Worm (Caenorhabditis elegans) whole organism, mixed stage, embryonic: ENCODE measurements around the gene rpt-2.

ENCODE experiments used
- bed-3 ChIP-seq: fragments of 200-800 bp; sonication (Bioruptor generic); optimal IDR thresholded peaks from 3 replicates; lab custom pipeline; 2018; ENCODE audit warnings: mild to moderate bottlenecking, missing genetic modification characterization, moderate library complexity, missing compliant biosample characterization
- blmp-1 ChIP-seq: fragments of 150-350 bp; optimal IDR thresholded peaks from 2 replicates; lab custom pipeline; 2014; ENCODE audit warnings: missing biosample characterization, missing genetic modification characterization
- drap-1 ChIP-seq: fragments of 200-800 bp; sonication (Bioruptor generic); optimal IDR thresholded peaks from 3 replicates; lab custom pipeline; 2018; ENCODE audit warnings: mild to moderate bottlenecking, missing genetic modification characterization, missing compliant biosample characterization
- elt-1 ChIP-seq: sonication (generic microtip); optimal IDR thresholded peaks from 2 replicates; lab custom pipeline; 2017; ENCODE audit warnings: missing genetic modification characterization, mild to moderate bottlenecking, missing compliant biosample characterization, antibody characterized with exemption, moderate library complexity, borderline replicate concordance; ENCODE audit not compliant: insufficient read depth
- elt-3 ChIP-seq: fragments of 150-350 bp; optimal IDR thresholded peaks from 2 replicates; lab custom pipeline; 2014; ENCODE audit warnings: missing biosample characterization, missing genetic modification characterization
- flh-1 ChIP-seq: fragments of 200-800 bp; sonication (Bioruptor generic); optimal IDR thresholded peaks from 2 replicates; lab custom pipeline; 2018; ENCODE audit warnings: mild to moderate bottlenecking, missing genetic modification characterization, moderate library complexity, missing compliant biosample characterization
- mab-5 ChIP-seq: fragments of 150-350 bp; optimal IDR thresholded peaks from 2 replicates; lab custom pipeline; 2014; ENCODE audit warnings: missing biosample characterization, missing genetic modification characterization
- mep-1 ChIP-seq: fragments of 150-350 bp; optimal IDR thresholded peaks from 2 replicates; lab custom pipeline; 2017; ENCODE audit warnings: missing biosample characterization, missing genetic modification reagents, missing genetic modification characterization, inconsistent platforms
- nhr-237 ChIP-seq: fragments of 150-350 bp; optimal IDR thresholded peaks from 2 replicates; lab custom pipeline; 2014; ENCODE audit warnings: missing biosample characterization, missing genetic modification characterization
- nhr-28 ChIP-seq: fragments of 150-350 bp; optimal IDR thresholded peaks from 2 replicates; lab custom pipeline; 2014; ENCODE audit warnings: missing biosample characterization, missing genetic modification characterization
- nhr-76 ChIP-seq: sonication (generic microtip); optimal IDR thresholded peaks from 2 replicates; lab custom pipeline; 2017; ENCODE audit warnings: missing biosample characterization, missing genetic modification characterization
- pha-4 ChIP-seq: fragments of 150-350 bp; optimal IDR thresholded peaks from 2 replicates; lab custom pipeline; 2018; ENCODE audit warnings: missing biosample characterization, missing genetic modification reagents, missing genetic modification characterization
- unc-120 ChIP-seq: sonication (generic microtip); optimal IDR thresholded peaks from 2 replicates; lab custom pipeline; 2017; ENCODE audit warnings: missing genetic modification characterization, missing compliant biosample characterization; ENCODE audit not compliant: poor library complexity, severe bottlenecking

ce11 chrV:5995598-5995997, 21.9 kb downstream of the rpt-2 start:
- TF ChIP-seq unc-120 (tag; lab: Kevin White, UChicago) (peak; percentile 4), pha-4 (tag; lab: Kevin White, UChicago) (no peak), mep-1 (tag; lab: Kevin White, UChicago) (no peak), elt-3 (no peak), flh-1 (GFP tag; lab: Kevin White, UChicago) (no peak), elt-1 (tag; lab: Kevin White, UChicago) (no peak), bed-3 (GFP tag; lab: Kevin White, UChicago) (no peak), blmp-1 (tag; lab: Kevin White, UChicago) (no peak), mab-5 (tag; lab: Kevin White, UChicago) (peak; percentile 52), nhr-28 (tag; lab: Kevin White, UChicago) (no peak), nhr-237 (no peak), drap-1 (GFP tag; lab: Kevin White, UChicago) (no peak), nhr-76 (no peak)
